Fruit fly (Drosophila melanogaster) whole organism, pupa: ENCODE measurements around the gene CG14642.
A peak's percentile ranks its signal among the peaks of the same experiment; 100 is the strongest.

Source experiments
- CG10348 ChIP-seq: fragments of 200-800 bp; sonication (Bioruptor generic); IDR thresholded peaks from 2 replicates; pipeline ENCODE4 v1.3.6; 2022; ENCODE audit warnings: missing biosample characterization, missing genetic modification characterization
- CG13204 ChIP-seq: fragments of 200-800 bp; sonication (Bioruptor generic); optimal IDR thresholded peaks from 2 replicates; lab custom pipeline; 2018; ENCODE audit warnings: missing biosample characterization, mild to moderate bottlenecking, missing genetic modification characterization, moderate library complexity
- CG14655 ChIP-seq: fragments of 200-800 bp; sonication (Bioruptor generic); optimal IDR thresholded peaks from 3 replicates; lab custom pipeline; 2017; ENCODE audit warnings: mild to moderate bottlenecking, missing biosample characterization, missing genetic modification reagents, missing genetic modification characterization
- CG15710 ChIP-seq: fragments of 200-800 bp; sonication (Bioruptor generic); optimal IDR thresholded peaks from 2 replicates; lab custom pipeline; 2018; ENCODE audit warnings: missing biosample characterization, mild to moderate bottlenecking, missing genetic modification characterization, moderate library complexity
- CG17806 ChIP-seq: fragments of 200-800 bp; sonication (Bioruptor generic); optimal IDR thresholded peaks from 2 replicates; lab custom pipeline; 2018; ENCODE audit warnings: missing biosample characterization, mild to moderate bottlenecking, missing genetic modification characterization, moderate library complexity
- CG32121 ChIP-seq: fragments of 200-800 bp; sonication (Bioruptor generic); IDR thresholded peaks from 2 replicates; pipeline ENCODE4 v1.3.6; 2022; ENCODE audit warnings: missing biosample characterization, missing genetic modification characterization
- CG34367 ChIP-seq: fragments of 200-800 bp; sonication (Bioruptor generic); optimal IDR thresholded peaks from 2 replicates; lab custom pipeline; 2018; ENCODE audit warnings: missing biosample characterization, mild to moderate bottlenecking, missing genetic modification characterization
- CG4496 ChIP-seq: fragments of 200-800 bp; sonication (Bioruptor generic); IDR thresholded peaks from 3 replicates; pipeline ENCODE4 v1.3.6; 2022; ENCODE audit warnings: missing biosample characterization, missing genetic modification characterization
- CG8159 ChIP-seq: fragments of 200-800 bp; sonication (Bioruptor generic); optimal IDR thresholded peaks from 3 replicates; lab custom pipeline; 2018; ENCODE audit warnings: missing biosample characterization, mild to moderate bottlenecking, missing genetic modification characterization, moderate library complexity
- CG8301 ChIP-seq: fragments of 200-800 bp; sonication (Bioruptor generic); optimal IDR thresholded peaks from 2 replicates; lab custom pipeline; 2018; ENCODE audit warnings: missing biosample characterization, mild to moderate bottlenecking, missing genetic modification characterization
- CG9948 ChIP-seq: fragments of 200-800 bp; sonication (Bioruptor generic); optimal IDR thresholded peaks from 2 replicates; lab custom pipeline; 2018; ENCODE audit warnings: missing biosample characterization, mild to moderate bottlenecking, missing genetic modification characterization, moderate library complexity
- D1 ChIP-seq: fragments of 200-800 bp; sonication (Bioruptor generic); optimal IDR thresholded peaks from 2 replicates; lab custom pipeline; 2018; ENCODE audit warnings: missing biosample characterization, mild to moderate bottlenecking, missing genetic modification characterization, moderate library complexity
- Ets98B ChIP-seq: fragments of 200-800 bp; sonication (Bioruptor generic); IDR thresholded peaks from 2 replicates; pipeline ENCODE4 v1.3.6; 2022; ENCODE audit warnings: missing biosample characterization, missing genetic modification characterization
- Pif1A ChIP-seq: fragments of 200-800 bp; sonication (Bioruptor generic); optimal IDR thresholded peaks from 3 replicates; lab custom pipeline; 2016; ENCODE audit warnings: missing biosample characterization, missing genetic modification characterization
- Pif1B ChIP-seq: fragments of 200-800 bp; sonication (Bioruptor generic); optimal IDR thresholded peaks from 3 replicates; lab custom pipeline; 2016; ENCODE audit warnings: missing biosample characterization, missing genetic modification characterization
- Snoo ChIP-seq: fragments of 200-800 bp; sonication (Bioruptor generic); optimal IDR thresholded peaks from 3 replicates; lab custom pipeline; 2017; ENCODE audit warnings: missing biosample characterization, mild to moderate bottlenecking, missing genetic modification characterization, inconsistent platforms
- fd96Ca ChIP-seq: fragments of 200-800 bp; sonication (Bioruptor generic); IDR thresholded peaks from 3 replicates; pipeline ENCODE4 v1.3.6; 2022; ENCODE audit warnings: missing biosample characterization, missing genetic modification characterization
- gl ChIP-seq: fragments of 200-800 bp; sonication (Bioruptor generic); optimal IDR thresholded peaks from 2 replicates; lab custom pipeline; 2018; ENCODE audit warnings: missing biosample characterization, mild to moderate bottlenecking, missing genetic modification characterization
- rn ChIP-seq: fragments of 200-800 bp; sonication (Bioruptor generic); IDR thresholded peaks from 2 replicates; pipeline ENCODE4 v1.3.6; 2022; ENCODE audit warnings: missing biosample characterization, missing genetic modification characterization

The CG14642 gene

DNA sequence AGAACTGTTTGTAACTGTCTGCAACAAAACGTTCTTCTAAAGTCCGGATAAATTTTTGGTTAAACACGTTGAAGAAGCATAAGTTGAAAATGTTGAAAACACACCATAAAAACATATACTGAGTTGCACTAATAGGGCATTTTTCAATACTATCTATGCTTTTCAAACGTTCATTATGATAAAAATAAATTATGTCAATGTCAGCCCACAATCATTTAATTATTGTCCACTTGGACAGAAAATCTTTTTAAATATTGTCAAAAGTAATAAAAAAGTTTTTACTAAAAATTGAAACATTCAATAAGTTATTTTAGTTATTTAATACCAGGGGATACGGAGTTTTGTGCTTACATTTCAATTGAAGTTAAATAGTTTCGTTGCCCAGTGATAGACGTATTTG, 24.0 kb upstream of the CG14642 start, which contains the start of gene CG1092:
CG1092 (plus strand) TSS at position 301 of the 400 bp plus-strand sequence.
- TF ChIP-seq CG17806 (tag; lab: Kevin White, UChicago) (no peak), CG9948 (no peak), CG32121 (GFP tag; lab: Robert Waterston, UW) (no peak), Pif1A (GFP tag; lab: Kevin White, UChicago) (no peak)

DNA sequence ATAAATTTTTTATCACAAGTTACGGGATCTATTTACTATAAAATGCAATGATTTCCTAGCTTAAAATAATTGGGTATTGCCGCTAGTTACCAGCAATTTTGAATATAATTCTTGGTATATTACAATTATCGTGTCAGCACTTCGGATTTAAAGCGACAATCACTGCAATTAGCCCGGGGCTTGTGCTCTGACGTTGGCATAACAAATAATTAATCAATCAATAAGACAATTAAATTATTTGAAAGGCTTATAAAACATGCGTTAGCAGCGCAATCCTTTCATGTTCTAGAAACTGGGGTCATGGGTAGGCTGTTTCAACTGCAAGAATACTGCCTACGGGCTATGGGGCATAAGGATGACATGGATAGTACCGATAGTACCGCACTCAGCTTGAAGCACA, 14.2 kb upstream of the CG14642 start, which contains the start of gene Or82a:
Or82a (plus strand) TSS at position 301 of the 400 bp plus-strand sequence.
- TF ChIP-seq CG8159 (no peak), Pif1B (GFP tag; lab: Kevin White, UChicago) (no peak), CG4496 (GFP tag; lab: Robert Waterston, UW) (no peak), Ets98B (GFP tag; lab: Robert Waterston, UW) (no peak), CG15710 (tag; lab: Kevin White, UChicago) (no peak), CG17806 (tag; lab: Kevin White, UChicago) (no peak), CG13204 (GFP tag; lab: Kevin White, UChicago) (no peak), CG9948 (no peak), CG8301 (no peak), Snoo (tag; lab: Kevin White, UChicago) (no peak)

DNA sequence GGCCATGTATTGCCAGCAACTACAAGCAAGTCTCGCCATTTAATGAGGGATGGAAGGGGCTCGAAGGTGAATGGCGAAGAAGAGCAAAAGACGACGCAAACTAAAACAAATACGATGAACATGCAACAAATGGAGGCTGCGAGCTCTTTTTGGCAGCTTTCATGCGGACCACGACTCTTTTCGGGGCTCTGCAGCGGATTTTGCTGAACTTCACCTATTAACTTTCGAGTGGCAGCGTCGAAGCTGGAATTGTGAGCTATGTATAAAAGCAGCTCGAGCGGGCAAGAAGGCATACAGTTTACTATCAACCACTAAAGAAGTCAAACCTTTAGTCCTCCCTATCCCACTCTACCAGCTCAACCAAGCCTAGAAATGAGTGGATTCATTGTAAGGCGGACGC, 11.9 kb upstream of the CG14642 start, which contains the start of gene TwdlV:
TwdlV (plus strand) TSS at position 301 of the 400 bp plus-strand sequence.
- TF ChIP-seq CG13204 (GFP tag; lab: Kevin White, UChicago) (no peak), CG14655 (no peak), Ets98B (GFP tag; lab: Robert Waterston, UW) (no peak), Pif1B (GFP tag; lab: Kevin White, UChicago) (no peak), CG17806 (tag; lab: Kevin White, UChicago) (no peak), CG10348 (no peak), CG8301 (no peak), CG9948 (no peak), CG32121 (GFP tag; lab: Robert Waterston, UW) (no peak), gl (tag; lab: Kevin White, UChicago) (no peak), fd96Ca (no peak)

DNA sequence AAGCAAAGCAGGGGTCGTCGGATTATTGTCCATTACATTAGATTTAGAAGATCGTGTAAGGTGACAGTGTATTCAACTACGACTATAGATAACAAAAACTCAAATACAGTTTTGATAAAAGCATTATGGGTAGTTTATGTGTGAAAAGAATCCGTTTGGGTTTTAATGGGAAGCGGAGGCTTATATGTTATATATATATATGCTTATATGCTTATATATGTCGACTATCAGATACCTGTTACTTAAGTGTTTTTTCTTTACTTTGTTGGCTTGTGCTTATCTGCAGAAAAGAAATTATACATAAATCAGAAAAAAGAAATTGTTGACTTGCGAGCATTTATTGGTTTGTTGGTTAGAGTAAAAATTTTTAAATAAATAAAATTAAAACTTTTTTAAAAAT, 10.4 kb upstream of the CG14642 start, which contains the start of gene CG14644:
CG14644 (minus strand) TSS at position 101 of the 400 bp plus-strand sequence.
- TF ChIP-seq CG9948: no peak
- no peak for TF ChIP-seq CG34367

DNA sequence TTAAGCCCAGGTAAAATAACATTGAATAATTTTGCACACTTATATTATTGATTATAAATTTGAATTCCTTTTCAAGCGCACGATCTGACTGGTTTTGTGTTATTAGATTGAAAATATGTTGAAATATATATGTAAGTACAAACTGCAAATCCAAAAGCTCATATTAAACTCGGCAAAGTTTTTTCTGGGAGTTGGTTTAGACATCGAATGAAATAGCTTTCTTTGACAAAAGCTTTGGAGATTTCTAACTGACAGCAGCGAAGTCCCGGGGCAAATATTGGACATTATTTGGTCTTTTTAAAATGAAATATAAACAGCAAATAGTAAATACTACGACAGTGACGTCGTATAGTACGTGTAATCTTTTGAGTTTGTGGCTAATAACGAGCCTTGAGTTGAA, 8.7 kb upstream of the CG14642 start, which contains the start of gene TwdlG:
TwdlG (minus strand) TSS at position 101 of the 400 bp plus-strand sequence.
- TF ChIP-seq CG34367 (no peak), CG15710 (tag; lab: Kevin White, UChicago) (no peak), CG13204 (GFP tag; lab: Kevin White, UChicago) (no peak), CG8159 (no peak), gl (tag; lab: Kevin White, UChicago) (no peak), Pif1B (GFP tag; lab: Kevin White, UChicago) (no peak), CG10348 (no peak), CG14655 (no peak), CG8301 (no peak), CG17806 (tag; lab: Kevin White, UChicago) (no peak)
- TF ChIP-seq, all 21 proteins: peak for 0

DNA sequence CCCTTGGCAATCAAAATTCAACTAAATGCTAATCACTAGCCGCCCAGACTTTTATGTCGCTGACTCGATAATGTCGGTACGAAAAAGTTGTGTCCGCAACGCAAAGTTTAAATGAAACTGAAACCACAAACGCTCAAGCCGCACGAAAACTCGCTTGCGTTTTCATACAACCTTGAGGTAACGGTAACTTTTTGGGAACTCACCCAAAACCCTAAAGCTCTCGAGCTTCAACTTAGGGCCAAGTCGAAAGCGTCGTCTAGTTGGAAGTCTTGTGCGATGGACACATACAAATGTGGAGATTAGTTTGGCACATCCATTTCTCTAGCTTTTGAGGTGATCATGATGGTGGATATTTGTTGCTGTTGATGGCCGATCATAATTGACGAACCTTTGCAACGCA, 7.4 kb upstream of the CG14642 start:
- TF ChIP-seq gl (tag; lab: Kevin White, UChicago) (no peak), CG13204 (GFP tag; lab: Kevin White, UChicago) (no peak), CG4496 (GFP tag; lab: Robert Waterston, UW) (no peak), D1 (no peak)

DNA sequence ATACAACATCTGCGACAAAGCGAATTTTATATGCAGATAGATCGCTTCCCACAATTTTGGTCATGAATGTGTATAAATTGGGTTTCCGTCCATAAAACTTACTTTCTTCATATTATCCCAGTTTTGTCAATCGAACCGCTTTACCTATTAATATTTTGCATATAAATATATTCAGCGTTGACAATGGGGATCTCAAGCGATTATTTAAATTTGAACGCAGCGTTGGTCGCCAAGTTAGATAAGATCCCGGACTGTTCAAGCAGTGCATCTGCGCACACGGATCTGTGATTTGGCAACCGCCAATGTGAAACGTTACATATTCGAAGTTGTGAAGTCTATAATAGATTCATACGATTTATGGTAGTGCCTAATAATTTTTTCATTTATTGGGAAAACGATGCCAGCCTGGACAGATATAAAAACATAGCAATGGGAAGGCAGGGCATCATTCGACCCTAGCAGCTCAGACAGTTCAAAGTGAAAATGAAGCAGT, 4.1 kb upstream of the CG14642 start, which contains the start of gene TwdlF:
TwdlF (plus strand) TSS at position 443 of the 493 bp plus-strand sequence.
- TF ChIP-seq fd96Ca: no peak
- TF ChIP-seq D1: no peak
- no peak for TF ChIP-seq Snoo (tag; lab: Kevin White, UChicago)
- no peak for TF ChIP-seq rn
- TF ChIP-seq Ets98B (GFP tag; lab: Robert Waterston, UW): no peak
- no peak for TF ChIP-seq CG34367
- TF ChIP-seq CG8301: no peak
- TF ChIP-seq Pif1A (GFP tag; lab: Kevin White, UChicago): no peak
- TF ChIP-seq CG14655: no peak
- TF ChIP-seq CG4496 (GFP tag; lab: Robert Waterston, UW): no peak
- TF ChIP-seq CG8159: no peak
- TF ChIP-seq, all 21 proteins: peak for 0

DNA sequence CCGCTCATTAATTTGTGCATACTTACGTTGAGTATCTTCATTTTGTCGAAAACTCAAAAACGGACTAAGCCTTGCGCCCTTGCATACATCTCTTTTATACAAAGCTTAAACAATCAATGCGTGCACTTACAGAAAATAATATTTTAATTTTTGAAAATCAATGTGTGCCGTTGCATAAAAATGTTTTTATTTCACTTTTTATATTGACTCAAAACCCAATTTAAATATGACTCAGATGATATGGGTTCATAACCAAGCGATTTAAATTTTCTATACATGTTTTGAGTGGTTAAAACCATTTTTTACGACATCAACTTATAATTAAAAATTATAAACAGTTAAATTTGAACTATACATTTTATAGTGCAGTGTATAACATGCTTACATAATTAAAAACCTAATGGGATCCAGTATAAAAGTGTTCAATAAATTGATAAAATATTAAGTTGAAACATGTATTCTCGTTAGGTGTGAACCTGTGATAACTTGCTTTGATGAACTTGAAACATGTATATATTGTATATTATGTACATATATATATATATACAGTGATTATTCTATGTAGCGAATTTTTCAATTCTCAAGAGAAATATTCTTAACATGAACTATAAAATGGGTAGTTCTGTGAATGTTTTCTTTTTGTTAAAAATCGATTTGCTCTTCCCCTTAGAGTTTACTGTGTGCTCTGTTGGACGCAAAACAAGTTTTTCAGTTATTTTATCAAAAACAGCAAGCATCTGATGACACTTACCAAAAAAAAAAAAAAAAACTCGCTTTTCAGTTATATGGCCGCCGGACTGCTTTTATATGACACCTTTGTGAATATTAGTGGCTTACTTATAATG, 801 bp upstream of the CG14642 start, which contains the start of gene CG34305:
CG34305 (minus strand) TSS at position 51 of the 845 bp plus-strand sequence.
- TF ChIP-seq Pif1A (GFP tag; lab: Kevin White, UChicago): peak; percentile 7
- TF ChIP-seq D1: no peak
- TF ChIP-seq gl (tag; lab: Kevin White, UChicago): no peak
- no peak for TF ChIP-seq CG8301
- TF ChIP-seq rn: no peak
- no peak for TF ChIP-seq CG15710 (tag; lab: Kevin White, UChicago)
- TF ChIP-seq CG4496 (GFP tag; lab: Robert Waterston, UW): no peak
- no peak for TF ChIP-seq CG34367
- no peak for TF ChIP-seq Snoo (tag; lab: Kevin White, UChicago)
- peak; percentile 49 for TF ChIP-seq CG8159
- TF ChIP-seq CG17806 (tag; lab: Kevin White, UChicago): no peak
